Worm (Caenorhabditis elegans) whole organism, L4 larva: Measurements from ENCODE around the gene Y116A8C.33.

Experiments used
- F37D6.2 ChIP-seq: sonication (generic microtip); optimal IDR thresholded peaks from 2 replicates; lab custom pipeline; 2016; ENCODE audit warnings: mild to moderate bottlenecking, missing genetic modification characterization, missing compliant biosample characterization
- F44E2.7 ChIP-seq: fragments of 200-800 bp; sonication (Bioruptor generic); IDR thresholded peaks from 2 replicates; pipeline ENCODE4 v2.1.2; 2022; ENCODE audit warnings: missing genetic modification characterization, missing compliant biosample characterization
- F49E8.2 ChIP-seq: sonication (generic microtip); optimal IDR thresholded peaks from 2 replicates; lab custom pipeline; 2016; ENCODE audit warnings: missing compliant biosample characterization, mild to moderate bottlenecking, missing genetic modification characterization, borderline replicate concordance
- T26A8.4 ChIP-seq: fragments of 200-800 bp; sonication (Bioruptor generic); IDR thresholded peaks from 2 replicates; pipeline ENCODE4 v1.3.6; 2022; ENCODE audit warnings: missing genetic modification characterization, missing compliant biosample characterization
- Y48G9A.11 ChIP-seq: fragments of 200-800 bp; sonication (Bioruptor generic); IDR thresholded peaks from 2 replicates; pipeline ENCODE4 v1.3.6; 2022; ENCODE audit warnings: missing genetic modification reagents, missing genetic modification characterization, missing compliant biosample characterization
- Y75B8A.6 ChIP-seq: fragments of 200-800 bp; sonication (Bioruptor generic); IDR thresholded peaks from 2 replicates; pipeline ENCODE4 v1.3.6; 2022; ENCODE audit warnings: missing genetic modification reagents, missing genetic modification characterization, missing compliant biosample characterization
- ZK337.2 ChIP-seq: fragments of 200-800 bp; sonication (Bioruptor generic); IDR thresholded peaks from 2 replicates; pipeline ENCODE4 v1.3.6; 2022; ENCODE audit warnings: missing genetic modification reagents, missing genetic modification characterization, missing compliant biosample characterization
- aha-1 ChIP-seq: fragments of 150-350 bp; peaks from one replicate; lab custom pipeline; 2014; ENCODE audit warnings: missing biosample characterization, missing genetic modification characterization
- aly-2 ChIP-seq: sonication (generic microtip); optimal IDR thresholded peaks from 2 replicates; lab custom pipeline; 2018; ENCODE audit warnings: missing biosample characterization, missing genetic modification characterization
- ama-1 ChIP-seq: fragments of 150-350 bp; optimal IDR thresholded peaks from 2 replicates; lab custom pipeline; 2014; ENCODE audit warnings: inconsistent platforms, mixed read lengths
- attf-4 ChIP-seq: sonication (generic microtip); optimal IDR thresholded peaks from 3 replicates; lab custom pipeline; 2017; ENCODE audit warnings: missing biosample characterization, missing genetic modification characterization
- ceh-20 ChIP-seq: fragments of 200-800 bp; sonication (Bioruptor generic); IDR thresholded peaks from 2 replicates; pipeline ENCODE4 v1.3.6; 2022; ENCODE audit warnings: missing genetic modification reagents, missing genetic modification characterization, missing compliant biosample characterization
- ceh-82 ChIP-seq: sonication (generic microtip); optimal IDR thresholded peaks from 2 replicates; lab custom pipeline; 2017; ENCODE audit warnings: missing biosample characterization, missing genetic modification characterization
- cey-2 ChIP-seq: sonication (generic microtip); optimal IDR thresholded peaks from 3 replicates; lab custom pipeline; 2017; ENCODE audit warnings: missing genetic modification characterization, mild to moderate bottlenecking, missing compliant biosample characterization, antibody characterized with exemption, borderline replicate concordance; ENCODE audit not compliant: insufficient read depth
- ctbp-1 ChIP-seq: fragments of 200-800 bp; sonication (Bioruptor generic); IDR thresholded peaks from 2 replicates; pipeline ENCODE4 v1.3.6; 2022; ENCODE audit warnings: missing genetic modification reagents, missing genetic modification characterization, missing compliant biosample characterization
- daf-12 ChIP-seq: fragments of 150-350 bp; optimal IDR thresholded peaks from 2 replicates; lab custom pipeline; 2014; ENCODE audit warnings: missing biosample characterization, missing genetic modification reagents, missing genetic modification characterization
- dmd-6 ChIP-seq: fragments of 200-800 bp; sonication (Bioruptor generic); IDR thresholded peaks from 2 replicates; pipeline ENCODE4 v1.3.6; 2022; ENCODE audit warnings: missing genetic modification reagents, missing genetic modification characterization, missing compliant biosample characterization
- dpl-1 ChIP-seq: fragments of 150-350 bp; optimal IDR thresholded peaks from 2 replicates; lab custom pipeline; 2014; ENCODE audit warnings: missing biosample characterization, missing genetic modification reagents, missing genetic modification characterization
- duxl-1 ChIP-seq: sonication (generic microtip); optimal IDR thresholded peaks from 2 replicates; lab custom pipeline; 2016; ENCODE audit warnings: mild to moderate bottlenecking, missing genetic modification characterization, moderate library complexity, missing compliant biosample characterization; ENCODE audit not compliant: poor library complexity
- egl-27 ChIP-seq: sonication (generic microtip); optimal IDR thresholded peaks from 3 replicates; lab custom pipeline; 2017; ENCODE audit warnings: missing biosample characterization, missing genetic modification reagents, missing genetic modification characterization
- fos-1 ChIP-seq: fragments of 150-350 bp; optimal IDR thresholded peaks from 2 replicates; lab custom pipeline; 2014; ENCODE audit warnings: missing biosample characterization, missing genetic modification characterization
- hif-1 ChIP-seq, 2 experiments: sonication (generic microtip); optimal IDR thresholded peaks; 2 replicates each; lab custom pipeline; 2016 to 2017; ENCODE audit warnings: missing compliant biosample characterization in 2 of 2, missing genetic modification characterization in 2 of 2, missing genetic modification reagents in 2 of 2, missing genotype in 2 of 2, mild to moderate bottlenecking in 1 of 2
- hlh-11 ChIP-seq: fragments of 200-800 bp; sonication (Bioruptor generic); optimal IDR thresholded peaks from 2 replicates; lab custom pipeline; 2018; ENCODE audit warnings: mild to moderate bottlenecking, missing genetic modification characterization, missing compliant biosample characterization
- hlh-30 ChIP-seq: sonication (generic microtip); optimal IDR thresholded peaks from 2 replicates; lab custom pipeline; 2017; ENCODE audit warnings: antibody characterized with exemption, mild to moderate bottlenecking, missing genetic modification characterization, missing compliant biosample characterization; ENCODE audit not compliant: insufficient read depth
- hmg-1.1 ChIP-seq: fragments of 200-800 bp; sonication (Bioruptor generic); IDR thresholded peaks from 2 replicates; pipeline ENCODE4 v1.3.6; 2022; ENCODE audit warnings: missing genetic modification reagents, missing genetic modification characterization, missing compliant biosample characterization
- jun-1 ChIP-seq: fragments of 150-350 bp; optimal IDR thresholded peaks from 2 replicates; lab custom pipeline; 2014; ENCODE audit warnings: missing biosample characterization, missing genetic modification reagents, missing genetic modification characterization
- lin-1 ChIP-seq: fragments of 200-800 bp; sonication (Bioruptor generic); IDR thresholded peaks from 2 replicates; pipeline ENCODE4 v1.3.6; 2022; ENCODE audit warnings: missing genetic modification reagents, missing genetic modification characterization, missing compliant biosample characterization
- lin-15B ChIP-seq: fragments of 150-350 bp; sonication (generic microtip); optimal IDR thresholded peaks from 3 replicates; lab custom pipeline; 2014; ENCODE audit warnings: missing biosample characterization, missing genetic modification characterization
- lin-39 ChIP-seq: fragments of 150-350 bp; optimal IDR thresholded peaks from 2 replicates; lab custom pipeline; 2014; ENCODE audit warnings: missing biosample characterization, missing genetic modification reagents, missing genetic modification characterization
- lir-3 ChIP-seq: sonication (generic microtip); optimal IDR thresholded peaks from 2 replicates; lab custom pipeline; 2016; ENCODE audit warnings: mild to moderate bottlenecking, missing genetic modification characterization, missing compliant biosample characterization
- lsy-2 ChIP-seq, 2 experiments: fragments of 150-350 bp in 1 of 2; sonication (generic microtip) in 1 of 2; optimal IDR thresholded peaks; 2 replicates each; lab custom pipeline; 2014 to 2017; ENCODE audit warnings: missing biosample characterization in 2 of 2, missing genetic modification characterization in 2 of 2
- mdt-29 ChIP-seq: fragments of 200-800 bp; sonication (Bioruptor generic); IDR thresholded peaks from 2 replicates; pipeline ENCODE4 v1.3.6; 2022; ENCODE audit warnings: missing genetic modification reagents, missing genetic modification characterization, missing compliant biosample characterization
- mep-1 ChIP-seq: fragments of 150-350 bp; sonication (generic microtip); optimal IDR thresholded peaks from 3 replicates; lab custom pipeline; 2014; ENCODE audit warnings: missing biosample characterization, missing genetic modification characterization
- mxl-2 ChIP-seq: fragments of 200-800 bp; sonication (Bioruptor generic); conservative IDR thresholded peaks from 2 replicates; pipeline ENCODE4 v1.3.6; 2022; ENCODE audit warnings: missing genetic modification reagents, missing genetic modification characterization, missing compliant biosample characterization
- mxl-3 ChIP-seq: fragments of 200-800 bp; sonication (Bioruptor generic); optimal IDR thresholded peaks from 2 replicates; lab custom pipeline; 2018; ENCODE audit warnings: mild to moderate bottlenecking, missing genetic modification characterization, missing compliant biosample characterization
- nhr-237 ChIP-seq: sonication (generic microtip); optimal IDR thresholded peaks from 2 replicates; lab custom pipeline; 2017; ENCODE audit warnings: missing biosample characterization, missing genetic modification characterization
- nhr-25 ChIP-seq: sonication (generic microtip); optimal IDR thresholded peaks from 2 replicates; lab custom pipeline; 2017; ENCODE audit warnings: missing genetic modification characterization, mild to moderate bottlenecking, missing compliant biosample characterization, antibody characterized with exemption, moderate library complexity, borderline replicate concordance; ENCODE audit not compliant: insufficient read depth
- nhr-28 ChIP-seq: fragments of 150-350 bp; optimal IDR thresholded peaks from 2 replicates; lab custom pipeline; 2014; ENCODE audit warnings: missing biosample characterization, missing genetic modification characterization
- nhr-41 ChIP-seq: fragments of 200-800 bp; sonication (Bioruptor generic); IDR thresholded peaks from 2 replicates; pipeline ENCODE4 v1.3.6; 2022; ENCODE audit warnings: missing genetic modification reagents, missing genetic modification characterization, missing compliant biosample characterization
- nhr-48 ChIP-seq: sonication (generic microtip); optimal IDR thresholded peaks from 2 replicates; lab custom pipeline; 2016; ENCODE audit warnings: mild to moderate bottlenecking, missing genetic modification characterization, missing compliant biosample characterization
- php-3 ChIP-seq: fragments of 200-800 bp; sonication (Bioruptor generic); IDR thresholded peaks from 2 replicates; pipeline ENCODE4 v1.3.6; 2022; ENCODE audit warnings: missing genetic modification reagents, missing genetic modification characterization, missing compliant biosample characterization
- pqm-1 ChIP-seq: sonication (generic microtip); optimal IDR thresholded peaks from 2 replicates; lab custom pipeline; 2017; ENCODE audit warnings: missing biosample characterization, missing genetic modification characterization
- spr-1 ChIP-seq: sonication (generic microtip); optimal IDR thresholded peaks from 2 replicates; lab custom pipeline; 2016; ENCODE audit warnings: mild to moderate bottlenecking, missing genetic modification characterization, missing compliant biosample characterization
- tag-97 ChIP-seq: fragments of 200-800 bp; sonication (Bioruptor generic); IDR thresholded peaks from 2 replicates; pipeline ENCODE4 v1.3.6; 2022; ENCODE audit warnings: missing genetic modification characterization, missing compliant biosample characterization
- unc-39 ChIP-seq: sonication (generic microtip); optimal IDR thresholded peaks from 2 replicates; lab custom pipeline; 2017; ENCODE audit warnings: missing biosample characterization, missing genetic modification characterization
- unc-62 ChIP-seq, 3 experiments: fragments of 150-350 bp in 1 of 3; sonication (generic microtip); optimal IDR thresholded peaks in 2 of 3; peaks in 1 of 3; 1 replicate in 1 of 3; 2 replicates in 2 of 3; lab custom pipeline; 2014 to 2017; ENCODE audit warnings: missing biosample characterization in 3 of 3, missing genetic modification characterization in 3 of 3, missing genetic modification reagents in 3 of 3, missing genotype in 1 of 3
- zfp-3 ChIP-seq: fragments of 200-800 bp; sonication (Bioruptor generic); conservative IDR thresholded peaks from 2 replicates; pipeline ENCODE4 v1.3.6; 2022; ENCODE audit warnings: missing genetic modification reagents, missing genetic modification characterization, missing compliant biosample characterization
- zip-11 ChIP-seq: fragments of 200-800 bp; sonication (Bioruptor generic); IDR thresholded peaks from 2 replicates; pipeline ENCODE4 v1.3.6; 2022; ENCODE audit warnings: missing genetic modification characterization, missing compliant biosample characterization
- zip-2 ChIP-seq: fragments of 150-350 bp; optimal IDR thresholded peaks from 2 replicates; lab custom pipeline; 2014; ENCODE audit warnings: missing biosample characterization, missing genetic modification characterization
- ztf-11 ChIP-seq: fragments of 150-350 bp; optimal IDR thresholded peaks from 2 replicates; lab custom pipeline; 2014; ENCODE audit warnings: missing biosample characterization, missing genetic modification characterization

Gene Y116A8C.33

DNA sequence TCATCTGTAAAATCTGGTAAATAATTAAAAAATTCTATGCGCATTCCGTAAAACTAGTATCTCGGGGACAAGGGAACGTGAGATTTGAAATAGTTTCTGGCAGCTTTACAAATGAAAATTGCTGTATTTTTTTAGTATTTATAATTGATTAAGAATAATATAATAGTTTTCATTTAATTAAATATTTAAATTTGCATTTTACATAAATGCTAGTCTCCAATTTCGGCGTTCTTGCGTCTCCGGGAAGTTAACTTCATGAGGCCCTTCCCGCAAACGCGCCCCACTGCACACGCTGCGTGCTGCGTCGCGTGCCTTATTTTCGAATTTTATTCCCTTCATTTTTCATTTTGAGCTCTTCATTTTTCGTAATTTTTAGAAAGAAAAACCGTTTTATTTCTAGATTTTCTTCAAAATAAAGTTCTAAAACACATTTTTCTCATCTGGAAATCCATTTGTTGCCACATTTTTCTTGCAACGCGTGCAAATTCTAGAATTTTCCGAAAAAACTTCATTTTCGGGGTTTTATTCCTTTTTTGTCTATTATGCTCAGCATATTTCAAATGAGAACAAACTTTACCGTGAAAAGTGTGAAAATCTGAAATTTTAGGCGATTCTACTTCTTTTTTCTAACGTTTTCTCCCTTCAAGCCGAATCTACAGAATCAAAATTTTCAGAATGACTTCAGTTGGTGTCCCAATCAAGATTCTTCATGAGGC is 24.4 kb upstream of the Y116A8C.33 start, which contains the start of the genes snx-13 and snr-1 (continued):
- TF ChIP-seq nhr-237 (no peak), T26A8.4 (no peak), hif-1 (tag; optimal IDR thresholded peaks at IDR 0.05; lab: Kevin White, UChicago) (peak in 1 of 2 experiments; percentile 95), hlh-11 (tag; lab: Kevin White, UChicago) (no peak), mdt-29 (GFP tag; lab: Robert Waterston, UW) (no peak), spr-1 (tag; lab: Kevin White, UChicago) (peak; percentile 40), attf-4 (tag; lab: Kevin White, UChicago) (no peak), Y48G9A.11 (GFP tag; lab: Robert Waterston, UW) (peak; percentile 64), lin-1 (GFP tag; lab: Robert Waterston, UW) (no peak), nhr-41 (no peak), jun-1 (tag; lab: Kevin White, UChicago) (no peak), dmd-6 (peak; percentile 49), ZK337.2 (GFP tag; lab: Robert Waterston, UW) (peak; percentile 74; the same call in 1 of the 2 replicates), fos-1 (no peak), mxl-3 (GFP tag; lab: Kevin White, UChicago) (no peak), ztf-11 (tag; lab: Kevin White, UChicago) (no peak), ama-1 (no peak), zip-2 (no peak), ctbp-1 (GFP tag; lab: Robert Waterston, UW) (no peak; the same call in 1 of the 2 replicates), hlh-30 (tag; lab: Kevin White, UChicago) (peak; percentile 64), unc-62 (GFP tag; optimal IDR thresholded peaks at IDR 0.05 in 1 of 2; lab: Kevin White, UChicago) (no peak), unc-62 (tag; optimal IDR thresholded peaks at IDR 0.05; lab: Kevin White, UChicago) (no peak), daf-12 (tag; lab: Kevin White, UChicago) (no peak), unc-39 (no peak), F37D6.2 (tag; lab: Kevin White, UChicago) (peak; percentile 69), nhr-25 (tag; lab: Kevin White, UChicago) (no peak), cey-2 (tag; lab: Kevin White, UChicago) (no peak), zfp-3 (GFP tag; lab: Robert Waterston, UW) (no peak), egl-27 (tag; lab: Kevin White, UChicago) (no peak), lir-3 (tag; lab: Kevin White, UChicago) (peak; percentile 58), tag-97 (no peak), ceh-20 (GFP tag; lab: Robert Waterston, UW) (no peak), ceh-82 (tag; lab: Kevin White, UChicago) (no peak), hmg-1.1 (GFP tag; lab: Robert Waterston, UW) (peak; percentile 75), pqm-1 (tag; lab: Kevin White, UChicago) (no peak), zip-11 (GFP tag; lab: Robert Waterston, UW) (no peak), nhr-28 (tag; lab: Kevin White, UChicago) (peak; percentile 44), nhr-48 (tag; lab: Kevin White, UChicago) (no peak), aha-1 (peak; percentile 97), duxl-1 (tag; lab: Kevin White, UChicago) (no peak), lsy-2 (tag; optimal IDR thresholded peaks at IDR 0.05; lab: Kevin White, UChicago) (peak; percentile 35 to 82), F44E2.7 (GFP tag; lab: Robert Waterston, UW) (no peak), php-3 (GFP tag; lab: Robert Waterston, UW) (no peak), lin-39 (tag; lab: Kevin White, UChicago) (no peak), Y75B8A.6 (GFP tag; lab: Robert Waterston, UW) (no peak), dpl-1 (GFP tag; lab: Kevin White, UChicago) (peak; percentile 69), lin-15B (tag; lab: Kevin White, UChicago) (no peak), aly-2 (tag; lab: Kevin White, UChicago) (no peak), F49E8.2 (tag; lab: Kevin White, UChicago) (peak; percentile 3), mxl-2 (GFP tag; lab: Robert Waterston, UW) (no peak), mep-1 (tag; lab: Kevin White, UChicago) (peak; percentile 82)
